Fruit fly (Drosophila melanogaster) whole organism, embryonic: ENCODE measurements around the gene CG14694.
A peak's percentile ranks its signal among the peaks of the same experiment; 100 is the strongest.

Experiments
- CG13296 ChIP-seq: fragments of 200-800 bp; sonication (Bioruptor generic); optimal IDR thresholded peaks from 3 replicates; lab custom pipeline; 2018; ENCODE audit warnings: missing biosample characterization, mild to moderate bottlenecking, missing genetic modification characterization
- CG2889 ChIP-seq: fragments of 200-800 bp; sonication (Bioruptor generic); IDR thresholded peaks from 3 replicates; pipeline ENCODE4 v1.3.6; 2022; ENCODE audit warnings: missing biosample characterization, missing genetic modification characterization
- CG3726 ChIP-seq: fragments of 200-800 bp; sonication (Bioruptor generic); IDR thresholded peaks from 3 replicates; pipeline ENCODE4, ENCODE4 v1.3.6; 2022; ENCODE audit warnings: missing biosample characterization, missing genetic modification characterization
- CG8089 ChIP-seq: fragments of 200-800 bp; sonication (Bioruptor generic); optimal IDR thresholded peaks from 3 replicates; lab custom pipeline; 2016; ENCODE audit warnings: missing biosample characterization, missing genetic modification characterization
- E2f1 ChIP-seq: fragments of 200-800 bp; sonication (Bioruptor generic); IDR thresholded peaks from 2 replicates; pipeline ENCODE4 v1.3.6; 2022; ENCODE audit warnings: missing biosample characterization, missing genetic modification characterization
- Ets97D ChIP-seq: fragments of 200-800 bp; sonication (Bioruptor generic); optimal IDR thresholded peaks from 3 replicates; lab custom pipeline; 2016; ENCODE audit warnings: missing biosample characterization, missing genetic modification characterization
- Hey ChIP-seq: fragments of 200-800 bp; sonication (Bioruptor generic); optimal IDR thresholded peaks from 3 replicates; lab custom pipeline; 2018; ENCODE audit warnings: missing biosample characterization, mild to moderate bottlenecking, missing genetic modification characterization
- Optix ChIP-seq: fragments of 200-800 bp; sonication (Bioruptor generic); IDR thresholded peaks from 3 replicates; pipeline ENCODE4 v1.3.6; 2022; ENCODE audit warnings: missing biosample characterization, missing genetic modification characterization
- br ChIP-seq: fragments of >200 bp; optimal IDR thresholded peaks from 2 replicates; lab custom pipeline; 2017

- TF ChIP-seq CG13296 (GFP tag; lab: Kevin White, UChicago) (peak; percentile 94), br (lab: Kevin White, UChicago) (no peak), Ets97D (GFP tag; lab: Kevin White, UChicago) (peak; percentile 56), CG3726 (GFP tag; lab: Robert Waterston, UW) (peak; percentile 66; the same call in 2 of the 3 replicates), CG2889 (GFP tag; lab: Robert Waterston, UW) (peak; percentile 72), Hey (tag; lab: Kevin White, UChicago) (peak; percentile 59), CG8089 (GFP tag; lab: Kevin White, UChicago) (peak; percentile 78), Optix (GFP tag; lab: Robert Waterston, UW) (peak; percentile 58; the same call in 1 of the 3 replicates), E2f1 (GFP tag; lab: Robert Waterston, UW) (no peak; the same call in none of the 2 replicates)
Observed at dm6 chr3R:10886462-10887315, 27.1 kb upstream of the CG14694 start.
